Fruit fly (Drosophila melanogaster) whole organism, embryonic: ENCODE data around the gene mbc.
A peak's percentile ranks its signal among the peaks of the same experiment; 100 is the strongest.

ENCODE experiments used
- Ada2b ChIP-seq: fragments of 200-800 bp; sonication (Bioruptor generic); IDR thresholded peaks from 2 replicates; pipeline ENCODE4 v1.3.6; 2022; ENCODE audit warnings: missing biosample characterization, missing genetic modification characterization
- Atf6 ChIP-seq: fragments of 200-800 bp; sonication (Bioruptor generic); IDR thresholded peaks from 2 replicates; pipeline ENCODE4 v1.3.6; 2022; ENCODE audit warnings: missing biosample characterization, missing genetic modification characterization
- B-H1 ChIP-seq: fragments of 200-800 bp; sonication (Bioruptor generic); IDR thresholded peaks from 3 replicates; pipeline ENCODE4 v1.3.6; 2022; ENCODE audit warnings: missing biosample characterization, missing genetic modification characterization
- Blimp-1 ChIP-seq: fragments of 200-800 bp; sonication (Bioruptor generic); optimal IDR thresholded peaks from 3 replicates; lab custom pipeline; 2018; ENCODE audit warnings: missing biosample characterization, missing genetic modification characterization, mild to moderate bottlenecking, moderate library complexity, missing genetic modification reagents
- Bteb2 ChIP-seq: fragments of 200-800 bp; sonication (Bioruptor generic); optimal IDR thresholded peaks from 2 replicates; lab custom pipeline; 2016; ENCODE audit warnings: missing biosample characterization, missing genetic modification characterization
- CG10565 ChIP-seq: fragments of 200-800 bp; sonication (Bioruptor generic); optimal IDR thresholded peaks from 3 replicates; lab custom pipeline; 2016; ENCODE audit warnings: missing biosample characterization, mild to moderate bottlenecking, missing genetic modification characterization
- CG11560 ChIP-seq: fragments of 200-800 bp; sonication (Bioruptor generic); IDR thresholded peaks from 3 replicates; pipeline ENCODE4 v1.3.6; 2022; ENCODE audit warnings: missing biosample characterization, missing genetic modification characterization
- CG12942 ChIP-seq: fragments of 200-800 bp; sonication (Bioruptor generic); optimal IDR thresholded peaks from 3 replicates; lab custom pipeline; 2016; ENCODE audit warnings: missing biosample characterization, missing genetic modification characterization
- CG14441 ChIP-seq: fragments of 200-800 bp; sonication (Bioruptor generic); IDR thresholded peaks from 2 replicates; pipeline ENCODE4 v1.3.6; 2022; ENCODE audit warnings: missing biosample characterization, missing genetic modification characterization
- CG14667 ChIP-seq: fragments of 200-800 bp; sonication (Bioruptor generic); IDR thresholded peaks from 2 replicates; pipeline ENCODE4 v1.3.6; 2022; ENCODE audit warnings: missing biosample characterization, missing genetic modification characterization
- CG14710 ChIP-seq: fragments of 200-800 bp; sonication (Bioruptor generic); optimal IDR thresholded peaks from 3 replicates; lab custom pipeline; 2019; ENCODE audit warnings: missing biosample characterization, mild to moderate bottlenecking, missing genetic modification characterization, moderate library complexity
- CG1603 ChIP-seq: fragments of 200-800 bp; sonication (Bioruptor generic); optimal IDR thresholded peaks from 2 replicates; lab custom pipeline; 2019; ENCODE audit warnings: missing biosample characterization, mild to moderate bottlenecking, missing genetic modification characterization, moderate library complexity
- CG17802 ChIP-seq: fragments of 200-800 bp; sonication (Bioruptor generic); optimal IDR thresholded peaks from 2 replicates; lab custom pipeline; 2018; ENCODE audit warnings: missing biosample characterization, mild to moderate bottlenecking, missing genetic modification characterization, moderate library complexity
- CG17829 ChIP-seq: fragments of 200-800 bp; optimal IDR thresholded peaks from 2 replicates; lab custom pipeline; 2019; ENCODE audit warnings: missing biosample characterization, mild to moderate bottlenecking, missing genetic modification characterization, moderate library complexity
- CG18262 ChIP-seq: fragments of 200-800 bp; optimal IDR thresholded peaks from 3 replicates; lab custom pipeline; 2019; ENCODE audit warnings: missing biosample characterization, mild to moderate bottlenecking, missing genetic modification characterization, moderate library complexity
- CG3847 ChIP-seq: fragments of 200-800 bp; sonication (Bioruptor generic); IDR thresholded peaks from 2 replicates; pipeline ENCODE4 v1.3.6; 2022; ENCODE audit warnings: missing biosample characterization, missing genetic modification characterization
- CG3995 ChIP-seq: fragments of 200-800 bp; sonication (Bioruptor generic); optimal IDR thresholded peaks from 3 replicates; lab custom pipeline; 2016; ENCODE audit warnings: missing biosample characterization, missing genetic modification characterization
- CG4328 ChIP-seq: fragments of 200-800 bp; sonication (Bioruptor generic); optimal IDR thresholded peaks from 3 replicates; lab custom pipeline; 2017; ENCODE audit warnings: missing biosample characterization, missing genetic modification reagents, missing genetic modification characterization
- CG7786 ChIP-seq: fragments of 200-800 bp; sonication (Bioruptor generic); optimal IDR thresholded peaks from 2 replicates; lab custom pipeline; 2016; ENCODE audit warnings: missing biosample characterization, missing genetic modification characterization
- CG8281 ChIP-seq: fragments of 200-800 bp; sonication (Bioruptor generic); optimal IDR thresholded peaks from 2 replicates; lab custom pipeline; 2018; ENCODE audit warnings: missing biosample characterization, mild to moderate bottlenecking, missing genetic modification characterization, moderate library complexity
- CG8290 ChIP-seq, 3 experiments: fragments of 200-800 bp; sonication (Bioruptor generic); optimal IDR thresholded peaks; 2 replicates each; lab custom pipeline; 2016 to 2019; ENCODE audit warnings: missing biosample characterization in 3 of 3, missing genetic modification characterization in 3 of 3, mild to moderate bottlenecking in 2 of 3, moderate library complexity in 1 of 3
- CG8944 ChIP-seq: fragments of 200-800 bp; sonication (Bioruptor generic); optimal IDR thresholded peaks from 3 replicates; lab custom pipeline; 2016; ENCODE audit warnings: missing biosample characterization, missing genetic modification characterization
- CG9437 ChIP-seq: fragments of 200-800 bp; sonication (Bioruptor generic); optimal IDR thresholded peaks from 2 replicates; lab custom pipeline; 2018; ENCODE audit warnings: missing biosample characterization, mild to moderate bottlenecking, missing genetic modification characterization
- CG9797 ChIP-seq: fragments of 200-800 bp; sonication (Bioruptor generic); optimal IDR thresholded peaks from 3 replicates; lab custom pipeline; 2018; ENCODE audit warnings: missing biosample characterization, mild to moderate bottlenecking, missing genetic modification characterization
- Dbx ChIP-seq: fragments of 200-800 bp; sonication (Bioruptor generic); IDR thresholded peaks from 3 replicates; pipeline ENCODE4 v1.3.6; 2022; ENCODE audit warnings: missing biosample characterization, missing genetic modification characterization
- Elba2 ChIP-seq: fragments of 200-800 bp; sonication (Bioruptor generic); optimal IDR thresholded peaks from 3 replicates; lab custom pipeline; 2016; ENCODE audit warnings: missing biosample characterization, missing genetic modification characterization
- Fer2 ChIP-seq: fragments of 200-800 bp; sonication (Bioruptor generic); optimal IDR thresholded peaks from 2 replicates; lab custom pipeline; 2018; ENCODE audit warnings: missing biosample characterization, mild to moderate bottlenecking, missing genetic modification characterization, moderate library complexity
- Hey ChIP-seq: fragments of 200-800 bp; sonication (Bioruptor generic); optimal IDR thresholded peaks from 3 replicates; lab custom pipeline; 2018; ENCODE audit warnings: missing biosample characterization, mild to moderate bottlenecking, missing genetic modification characterization
- Hr51 ChIP-seq, 2 experiments: fragments of 200-800 bp; sonication (Bioruptor generic); optimal IDR thresholded peaks; 2 replicates in 1 of 2; 3 replicates in 1 of 2; lab custom pipeline; 2016 to 2018; ENCODE audit warnings: missing biosample characterization in 2 of 2, missing genetic modification characterization in 2 of 2, mild to moderate bottlenecking in 1 of 2, moderate library complexity in 1 of 2
- NFAT ChIP-seq: fragments of 200-800 bp; sonication (Bioruptor generic); IDR thresholded peaks from 2 replicates; pipeline ENCODE4 v1.3.6; 2022; ENCODE audit warnings: missing biosample characterization, missing genetic modification characterization
- Nf-YB ChIP-seq: fragments of 200-800 bp; sonication (Bioruptor generic); optimal IDR thresholded peaks from 3 replicates; lab custom pipeline; 2019; ENCODE audit warnings: missing biosample characterization, mild to moderate bottlenecking, missing genetic modification characterization, moderate library complexity
- Optix ChIP-seq: fragments of 200-800 bp; sonication (Bioruptor generic); IDR thresholded peaks from 3 replicates; pipeline ENCODE4 v1.3.6; 2022; ENCODE audit warnings: missing biosample characterization, missing genetic modification characterization
- Vsx1 ChIP-seq: fragments of 200-800 bp; sonication (Bioruptor generic); optimal IDR thresholded peaks from 2 replicates; lab custom pipeline; 2017; ENCODE audit warnings: missing biosample characterization, mild to moderate bottlenecking, missing genetic modification characterization, missing genetic modification reagents
- Xrp1 ChIP-seq: fragments of 200-800 bp; sonication (Bioruptor generic); IDR thresholded peaks from 2 replicates; pipeline ENCODE4 v1.3.6; 2022; ENCODE audit warnings: missing biosample characterization, missing genetic modification characterization
- cg ChIP-seq: fragments of 200-800 bp; sonication (Bioruptor generic); optimal IDR thresholded peaks from 3 replicates; lab custom pipeline; 2019; ENCODE audit warnings: missing biosample characterization, mild to moderate bottlenecking, missing genetic modification characterization, moderate library complexity
- chn ChIP-seq: fragments of 200-800 bp; sonication (Bioruptor generic); optimal IDR thresholded peaks from 2 replicates; lab custom pipeline; 2016; ENCODE audit warnings: missing biosample characterization, missing genetic modification characterization
- dati ChIP-seq: fragments of 200-800 bp; sonication (Bioruptor generic); IDR thresholded peaks from 2 replicates; pipeline ENCODE4 v1.3.6; 2022; ENCODE audit warnings: missing biosample characterization, missing genetic modification characterization
- fru ChIP-seq: fragments of >200 bp; optimal IDR thresholded peaks from 2 replicates; lab custom pipeline; 2017
- gcm ChIP-seq: fragments of 200-800 bp; sonication (Bioruptor generic); optimal IDR thresholded peaks from 2 replicates; lab custom pipeline; 2019; ENCODE audit warnings: missing biosample characterization, mild to moderate bottlenecking, missing genetic modification characterization, moderate library complexity
- grau ChIP-seq: fragments of 200-800 bp; optimal IDR thresholded peaks from 3 replicates; lab custom pipeline; 2019; ENCODE audit warnings: missing biosample characterization, mild to moderate bottlenecking, missing genetic modification characterization, moderate library complexity
- hkb ChIP-seq, 2 experiments: fragments of 200-800 bp in 1 of 2; fragments of >200 bp in 1 of 2; sonication (Bioruptor generic) in 1 of 2; IDR thresholded peaks in 1 of 2; optimal IDR thresholded peaks in 1 of 2; 2 replicates each; pipeline versions ENCODE4 v1.3.6 to Lab custom; 2017 to 2022; ENCODE audit warnings: missing biosample characterization in 1 of 2, missing genetic modification characterization in 1 of 2
- jing ChIP-seq: fragments of 200-800 bp; sonication (Bioruptor generic); optimal IDR thresholded peaks from 2 replicates; lab custom pipeline; 2018; ENCODE audit warnings: missing biosample characterization, mild to moderate bottlenecking, missing genetic modification characterization
- nerfin-2 ChIP-seq: fragments of 200-800 bp; sonication (Bioruptor generic); IDR thresholded peaks from 2 replicates; pipeline ENCODE4 v1.3.6; 2022; ENCODE audit warnings: missing biosample characterization, missing genetic modification characterization; ENCODE audit not compliant: partially characterized antibody
- prd ChIP-seq, 3 experiments: fragments of >200 bp in 2 of 3; fragments of 200-800 bp in 1 of 3; sonication (Bioruptor generic) in 1 of 3; optimal IDR thresholded peaks in 2 of 3; IDR thresholded peaks in 1 of 3; 2 replicates in 2 of 3; 3 replicates in 1 of 3; pipeline versions ENCODE4 v1.3.6 to Lab custom; 2017 to 2022; ENCODE audit warnings: missing biosample characterization in 1 of 3, missing genetic modification characterization in 1 of 3
- pros ChIP-seq: fragments of 200-800 bp; sonication (Bioruptor generic); optimal IDR thresholded peaks from 3 replicates; lab custom pipeline; 2019; ENCODE audit warnings: missing biosample characterization, mild to moderate bottlenecking, missing genetic modification characterization, moderate library complexity
- ranshi ChIP-seq: fragments of 200-800 bp; sonication (Bioruptor generic); IDR thresholded peaks from 2 replicates; pipeline ENCODE4 v1.3.6; 2022; ENCODE audit warnings: missing biosample characterization, missing genetic modification characterization
- sd ChIP-seq: fragments of 200-800 bp; sonication (Bioruptor generic); optimal IDR thresholded peaks from 3 replicates; lab custom pipeline; 2018; ENCODE audit warnings: missing biosample characterization, mild to moderate bottlenecking, missing genetic modification characterization, moderate library complexity
- stwl ChIP-seq: fragments of 200-800 bp; sonication (Bioruptor generic); optimal IDR thresholded peaks from 3 replicates; lab custom pipeline; 2018; ENCODE audit warnings: missing biosample characterization, mild to moderate bottlenecking, missing genetic modification characterization, moderate library complexity
- twi ChIP-seq: fragments of 200-800 bp; optimal IDR thresholded peaks from 2 replicates; lab custom pipeline; 2019; ENCODE audit warnings: missing biosample characterization, mild to moderate bottlenecking, missing genetic modification characterization, moderate library complexity

Gene mbc

dm6 chr3R:23783961-23784360 lies 2.4 kb downstream of the mbc start (continued):
- TF ChIP-seq Bteb2 (GFP tag; lab: Kevin White, UChicago), result peak; percentile 18
- TF ChIP-seq grau, result peak; percentile 75
- TF ChIP-seq CG17802 (tag; lab: Kevin White, UChicago), result peak; percentile 43
- TF ChIP-seq Atf6 (GFP tag; lab: Robert Waterston, UW), result peak; percentile 60; the same call in 1 of the 2 replicates
- no peak for TF ChIP-seq prd (optimal IDR thresholded peaks at IDR 0.05; lab: Kevin White, UChicago)
- peak; percentile 74 for TF ChIP-seq prd (GFP tag; IDR thresholded peaks at IDR 0.05; lab: Robert Waterston, UW)
- no peak for TF ChIP-seq CG11560 (tag; lab: Robert Waterston, UW)
- TF ChIP-seq CG14710 (tag; lab: Kevin White, UChicago), result peak; percentile 90
- TF ChIP-seq CG9797 (GFP tag; lab: Kevin White, UChicago), result no peak
- TF ChIP-seq CG17829 (tag; lab: Kevin White, UChicago), result peak; percentile 87
- TF ChIP-seq CG14667 (GFP tag; lab: Robert Waterston, UW), result peak; percentile 19; the same call in 1 of the 2 replicates
- TF ChIP-seq chn (GFP tag; lab: Kevin White, UChicago), result peak; percentile 46
- no peak for TF ChIP-seq pros (GFP tag; lab: Kevin White, UChicago)
- TF ChIP-seq CG9437 (GFP tag; lab: Kevin White, UChicago), result peak; percentile 79
- 0 out of 3 replicates have a peak, but pooled peaks have one; percentile 30 for TF ChIP-seq Optix (GFP tag; lab: Robert Waterston, UW)
- TF ChIP-seq Hr51 (GFP tag; optimal IDR thresholded peaks at IDR 0.05; lab: Kevin White, UChicago), result peak; percentile 6 to 80
- TF ChIP-seq sd, result no peak
- TF ChIP-seq nerfin-2 (GFP tag; lab: Robert Waterston, UW), result no peak
- TF ChIP-seq Elba2 (GFP tag; lab: Kevin White, UChicago), result no peak
- no peak for TF ChIP-seq Ada2b (GFP tag; lab: Robert Waterston, UW)
- peak; percentile 79 for TF ChIP-seq Vsx1
- peak; percentile 74 for TF ChIP-seq twi (tag; lab: Kevin White, UChicago)
- TF ChIP-seq Nf-YB, result peak; percentile 45
- peak; percentile 48 for TF ChIP-seq CG7786 (GFP tag; lab: Kevin White, UChicago)
- peak; percentile 89 for TF ChIP-seq Blimp-1 (GFP tag; lab: Kevin White, UChicago)
- TF ChIP-seq hkb (optimal IDR thresholded peaks at IDR 0.05; lab: Kevin White, UChicago), result no peak
- TF ChIP-seq hkb (GFP tag; IDR thresholded peaks at IDR 0.05; lab: Robert Waterston, UW), result peak; percentile 77
- peak; percentile 60; the same call in 1 of the 2 replicates for TF ChIP-seq ranshi (GFP tag; lab: Robert Waterston, UW)
- peak; percentile 58 for TF ChIP-seq CG14441
- TF ChIP-seq CG3995 (GFP tag; lab: Kevin White, UChicago), result no peak
- peak; percentile 90 for TF ChIP-seq Xrp1 (GFP tag; lab: Robert Waterston, UW)
- no peak for TF ChIP-seq dati (GFP tag; lab: Robert Waterston, UW)
- peak; percentile 24 for TF ChIP-seq CG12942 (GFP tag; lab: Kevin White, UChicago)
- TF ChIP-seq B-H1 (GFP tag; lab: Robert Waterston, UW), result peak; percentile 66
- TF ChIP-seq gcm (GFP tag; lab: Kevin White, UChicago), result peak; percentile 66
- TF ChIP-seq CG4328 (GFP tag; lab: Kevin White, UChicago), result peak; percentile 35
- no peak for TF ChIP-seq CG10565 (GFP tag; lab: Kevin White, UChicago)
- peak; percentile 61 for TF ChIP-seq CG1603 (tag; lab: Kevin White, UChicago)
- no peak for TF ChIP-seq fru (lab: Kevin White, UChicago)
- TF ChIP-seq Fer2 (tag; lab: Kevin White, UChicago), result no peak
- TF ChIP-seq CG18262 (tag; lab: Kevin White, UChicago), result peak; percentile 94
- peak; percentile 10 for TF ChIP-seq CG8944
- TF ChIP-seq CG3847 (GFP tag; lab: Robert Waterston, UW), result peak; percentile 50
- peak; percentile 32 for TF ChIP-seq CG8281 (tag; lab: Kevin White, UChicago)
- TF ChIP-seq stwl (tag; lab: Kevin White, UChicago), result peak; percentile 9
- TF ChIP-seq jing (GFP tag; lab: Kevin White, UChicago), result peak; percentile 71
- no peak for TF ChIP-seq cg (GFP tag; lab: Kevin White, UChicago)
- no peak for TF ChIP-seq Hey (tag; lab: Kevin White, UChicago)
- TF ChIP-seq NFAT (GFP tag; lab: Robert Waterston, UW), result no peak
- TF ChIP-seq CG8290 (GFP tag; optimal IDR thresholded peaks at IDR 0.05; lab: Kevin White, UChicago), result peak; percentile 40
- TF ChIP-seq CG8290 (tag; optimal IDR thresholded peaks at IDR 0.05; lab: Kevin White, UChicago), result no peak
- TF ChIP-seq Dbx (GFP tag; lab: Robert Waterston, UW), result no peak
